Worm (Caenorhabditis elegans) whole organism, L3 larva: ENCODE results near the gene ipmk-1.

Source experiments
- ceh-9 ChIP-seq: sonication (generic microtip); optimal IDR thresholded peaks from 2 replicates; lab custom pipeline; 2018; ENCODE audit warnings: missing biosample characterization, missing genetic modification characterization
- elt-3 ChIP-seq, 3 experiments: fragments of 150-350 bp in 1 of 3; sonication (generic microtip) in 2 of 3; optimal IDR thresholded peaks; 2 replicates in 2 of 3; 4 replicates in 1 of 3; lab custom pipeline; 2014 to 2017; ENCODE audit warnings: missing biosample characterization in 3 of 3, missing genetic modification characterization in 3 of 3
- lin-39 ChIP-seq: fragments of 150-350 bp; optimal IDR thresholded peaks from 2 replicates; lab custom pipeline; 2018; ENCODE audit warnings: missing biosample characterization, missing genetic modification reagents, missing genetic modification characterization
- mdl-1 ChIP-seq: fragments of 150-350 bp; optimal IDR thresholded peaks from 2 replicates; lab custom pipeline; 2014; ENCODE audit warnings: missing biosample characterization, missing genetic modification characterization

- TF ChIP-seq mdl-1 (tag; lab: Kevin White, UChicago) (no peak), ceh-9 (tag; lab: Kevin White, UChicago) (no peak), lin-39 (tag; lab: Kevin White, UChicago) (no peak), elt-3 (tag; optimal IDR thresholded peaks at IDR 0.05; lab: Kevin White, UChicago) (no peak)
Observed at ce11 chrIV:12501956-12502355, 46.0 kb upstream of the ipmk-1 start, which contains the start of gene sru-18.
